Fruit fly (Drosophila melanogaster): ENCODE measurements around the gene beta-PheRS.

beta-PheRS gene

DNA sequence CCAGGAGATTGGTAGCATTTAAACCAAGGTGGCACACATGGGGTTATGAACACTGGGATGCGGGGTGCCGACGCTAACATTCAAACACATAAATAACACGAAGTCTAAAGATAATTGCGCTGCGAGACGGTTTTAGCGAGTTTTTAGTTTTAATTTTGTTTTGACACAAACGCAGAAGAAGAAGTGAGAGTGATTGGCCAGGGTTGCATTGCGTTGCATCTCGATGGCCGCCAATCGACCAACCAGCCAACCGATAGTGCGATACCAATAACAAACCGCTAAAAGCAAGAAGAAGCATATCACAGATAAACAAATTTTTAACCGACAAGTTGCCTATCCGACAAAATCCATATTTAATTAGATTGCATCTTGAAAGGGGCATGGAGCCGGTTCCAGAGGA lies 25.7 kb downstream of the beta-PheRS start, which contains the start of the genes Spps and CG13609 (continued):
- TF ChIP-seq CG7963 (GFP tag; IDR thresholded peaks at IDR 0.05; ENCODE audit: partially characterized antibody) (peak; percentile 98), CG11398 (GFP tag; optimal IDR thresholded peaks at IDR 0.05) (no peak), kah (GFP tag; optimal IDR thresholded peaks at IDR 0.05) (no peak), bbx (GFP tag; IDR thresholded peaks at IDR 0.05; ENCODE audit: partially characterized antibody) (peak; percentile 98), vfl (GFP tag; optimal IDR thresholded peaks at IDR 0.05) (no peak), CG10366 (GFP tag; IDR thresholded peaks at IDR 0.05) (no peak), ham (GFP tag; IDR thresholded peaks at IDR 0.05) (no peak), Mrtf (GFP tag; IDR thresholded peaks at IDR 0.05) (no peak), zen2 (GFP tag; IDR thresholded peaks at IDR 0.05; ENCODE audit: partially characterized antibody) (peak; percentile 92), CG14965 (GFP tag; optimal IDR thresholded peaks at IDR 0.05; ENCODE audit: borderline replicate concordance) (no peak), NK7.1 (GFP tag; optimal IDR thresholded peaks at IDR 0.05) (no peak), ab (GFP tag; optimal IDR thresholded peaks at IDR 0.05) (no peak), sob (GFP tag; IDR thresholded peaks at IDR 0.05) (peak; percentile 47; the same call in 1 of the 2 replicates), tup (GFP tag; optimal IDR thresholded peaks at IDR 0.05) (no peak), CG7786 (GFP tag; optimal IDR thresholded peaks at IDR 0.05) (no peak), D (optimal IDR thresholded peaks at IDR 0.05) (no peak), D (GFP tag; optimal IDR thresholded peaks at IDR 0.05) (no peak), luna (GFP tag; optimal IDR thresholded peaks at IDR 0.05) (no peak), Eip74EF (GFP tag; optimal IDR thresholded peaks at IDR 0.05) (no peak), sc (optimal IDR thresholded peaks at IDR 0.05) (no peak), sc (GFP tag; optimal IDR thresholded peaks at IDR 0.05) (no peak), nerfin-1 (tag; optimal IDR thresholded peaks at IDR 0.05) (peak; percentile 53), corto (GFP tag; optimal IDR thresholded peaks at IDR 0.05) (no peak), CG9932 (GFP tag; IDR thresholded peaks at IDR 0.05) (peak; percentile 53; the same call in 1 of the 2 replicates), Elba2 (GFP tag; optimal IDR thresholded peaks at IDR 0.05) (no peak), fru (optimal IDR thresholded peaks at IDR 0.05) (no peak), Xbp1 (GFP tag; optimal IDR thresholded peaks at IDR 0.05) (no peak), lilli (GFP tag; optimal IDR thresholded peaks at IDR 0.05) (peak; percentile 47), Max (GFP tag; optimal IDR thresholded peaks at IDR 0.05) (no peak), B-H1 (GFP tag; IDR thresholded peaks at IDR 0.05) (no peak), Asciz (GFP tag; optimal IDR thresholded peaks at IDR 0.05) (no peak), dati (GFP tag; IDR thresholded peaks at IDR 0.05) (no peak), HLH4C (GFP tag; IDR thresholded peaks at IDR 0.05; ENCODE audit: partially characterized antibody) (peak; percentile 100), CG3281 (GFP tag; optimal IDR thresholded peaks at IDR 0.05) (peak; percentile 3), Oaz (GFP tag; IDR thresholded peaks at IDR 0.05) (no peak), CG17912 (GFP tag; optimal IDR thresholded peaks at IDR 0.05) (peak; percentile 25), hbn (GFP tag; IDR thresholded peaks at IDR 0.05; ENCODE audit: partially characterized antibody) (peak; percentile 95), CG2116 (GFP tag; optimal IDR thresholded peaks at IDR 0.05) (peak; percentile 99), CG8388 (GFP tag; optimal IDR thresholded peaks at IDR 0.05) (no peak), CG7357 (GFP tag; IDR thresholded peaks at IDR 0.05) (no peak), CG13296 (GFP tag; optimal IDR thresholded peaks at IDR 0.05) (no peak), CG18764 (GFP tag; optimal IDR thresholded peaks at IDR 0.05) (no peak), gem (tag; optimal IDR thresholded peaks at IDR 0.05) (no peak), CG6791 (GFP tag; IDR thresholded peaks at IDR 0.05; ENCODE audit: partially characterized antibody) (peak; percentile 95), CG17328 (GFP tag; IDR thresholded peaks at IDR 0.05) (0 out of 2 replicates have a peak, but pooled peaks have one; percentile 13), MBD-R2 (GFP tag; IDR thresholded peaks at IDR 0.05) (peak; percentile 95), wor (GFP tag; IDR thresholded peaks at IDR 0.05) (no peak), dmrt99B (tag; optimal IDR thresholded peaks at IDR 0.05) (no peak), stwl (tag; optimal IDR thresholded peaks at IDR 0.05) (peak; percentile 88), toy (GFP tag; IDR thresholded peaks at IDR 0.05) (no peak), seq (GFP tag; IDR thresholded peaks at IDR 0.05) (no peak), CG17802 (tag; optimal IDR thresholded peaks at IDR 0.05) (no peak)

Measured in whole organism, embryonic.